Fruit fly (Drosophila melanogaster) whole organism, embryonic: Measurements from ENCODE around the gene fry.

Experiments used
- Adf1 ChIP-seq: fragments of 200-800 bp; sonication (Bioruptor generic); IDR thresholded peaks from 2 replicates; pipeline ENCODE4 v1.3.6; 2022; ENCODE audit warnings: missing biosample characterization, missing genetic modification characterization
- Atf3 ChIP-seq: fragments of 200-800 bp; sonication (Bioruptor generic); optimal IDR thresholded peaks from 3 replicates; lab custom pipeline; 2016; ENCODE audit warnings: missing biosample characterization, missing genetic modification characterization
- CG10209 ChIP-seq: fragments of 200-800 bp; sonication (Bioruptor generic); optimal IDR thresholded peaks from 3 replicates; lab custom pipeline; 2017; ENCODE audit warnings: missing biosample characterization, mild to moderate bottlenecking, missing genetic modification characterization, missing genetic modification reagents
- CG10267 ChIP-seq: fragments of 200-800 bp; sonication (Bioruptor generic); optimal IDR thresholded peaks from 2 replicates; lab custom pipeline; 2018; ENCODE audit warnings: missing biosample characterization, mild to moderate bottlenecking, missing genetic modification characterization, moderate library complexity
- CG10431 ChIP-seq: fragments of 200-800 bp; sonication (Bioruptor generic); optimal IDR thresholded peaks from 3 replicates; lab custom pipeline; 2018; ENCODE audit warnings: missing biosample characterization, mild to moderate bottlenecking, missing genetic modification characterization
- CG10543 ChIP-seq: fragments of 200-800 bp; sonication (Bioruptor generic); optimal IDR thresholded peaks from 3 replicates; lab custom pipeline; 2017; ENCODE audit warnings: missing biosample characterization, mild to moderate bottlenecking, missing genetic modification characterization, moderate library complexity
- CG11085 ChIP-seq: fragments of 200-800 bp; sonication (Bioruptor generic); IDR thresholded peaks from 2 replicates; pipeline ENCODE4 v1.3.6; 2022; ENCODE audit warnings: missing biosample characterization, missing genetic modification characterization
- CG11504 ChIP-seq: fragments of 200-800 bp; sonication (Bioruptor generic); optimal IDR thresholded peaks from 3 replicates; lab custom pipeline; 2019; ENCODE audit warnings: missing biosample characterization, mild to moderate bottlenecking, missing genetic modification characterization, moderate library complexity
- CG1233 ChIP-seq: fragments of 200-800 bp; sonication (Bioruptor generic); optimal IDR thresholded peaks from 4 replicates; lab custom pipeline; 2018; ENCODE audit warnings: missing biosample characterization, mild to moderate bottlenecking, missing genetic modification characterization
- CG12942 ChIP-seq: fragments of 200-800 bp; sonication (Bioruptor generic); optimal IDR thresholded peaks from 3 replicates; lab custom pipeline; 2016; ENCODE audit warnings: missing biosample characterization, missing genetic modification characterization
- CG13624 ChIP-seq: fragments of 200-800 bp; sonication (Bioruptor generic); optimal IDR thresholded peaks from 2 replicates; lab custom pipeline; 2016; ENCODE audit warnings: missing biosample characterization, missing genetic modification characterization
- CG17802 ChIP-seq: fragments of 200-800 bp; sonication (Bioruptor generic); optimal IDR thresholded peaks from 2 replicates; lab custom pipeline; 2018; ENCODE audit warnings: missing biosample characterization, mild to moderate bottlenecking, missing genetic modification characterization, moderate library complexity
- CG18011 ChIP-seq: fragments of 200-800 bp; sonication (Bioruptor generic); optimal IDR thresholded peaks from 2 replicates; lab custom pipeline; 2017; ENCODE audit warnings: missing biosample characterization, missing genetic modification characterization, mild to moderate bottlenecking, moderate library complexity, missing genotype
- CG18599 ChIP-seq: fragments of 200-800 bp; sonication (Bioruptor generic); optimal IDR thresholded peaks from 3 replicates; lab custom pipeline; 2017; ENCODE audit warnings: missing biosample characterization, missing genetic modification characterization, mild to moderate bottlenecking, moderate library complexity, missing genetic modification reagents
- CG30020 ChIP-seq: fragments of 200-800 bp; optimal IDR thresholded peaks from 2 replicates; lab custom pipeline; 2019; ENCODE audit warnings: missing biosample characterization, mild to moderate bottlenecking, missing genetic modification characterization, moderate library complexity
- CG42726 ChIP-seq: fragments of 200-800 bp; sonication (Bioruptor generic); IDR thresholded peaks from 2 replicates; pipeline ENCODE4 v1.3.6; 2022; ENCODE audit warnings: missing biosample characterization, missing genetic modification characterization; ENCODE audit not compliant: partially characterized antibody
- CG7372 ChIP-seq: fragments of 200-800 bp; sonication (Bioruptor generic); IDR thresholded peaks from 2 replicates; pipeline ENCODE4 v1.3.6; 2022; ENCODE audit warnings: missing biosample characterization, missing genetic modification characterization
- CG8359 ChIP-seq: fragments of 200-800 bp; sonication (Bioruptor generic); optimal IDR thresholded peaks from 2 replicates; lab custom pipeline; 2017; ENCODE audit warnings: missing biosample characterization, mild to moderate bottlenecking, missing genetic modification characterization, borderline replicate concordance
- CG8478 ChIP-seq: fragments of >200 bp; optimal IDR thresholded peaks from 2 replicates; lab custom pipeline; 2018
- CkIIα-i1 ChIP-seq: fragments of 200-800 bp; sonication (Bioruptor generic); IDR thresholded peaks from 2 replicates; pipeline ENCODE4 v1.3.6; 2022; ENCODE audit warnings: missing biosample characterization, missing genetic modification characterization
- Ets97D ChIP-seq: fragments of 200-800 bp; sonication (Bioruptor generic); optimal IDR thresholded peaks from 3 replicates; lab custom pipeline; 2016; ENCODE audit warnings: missing biosample characterization, missing genetic modification characterization
- HLHmδ ChIP-seq: fragments of 200-800 bp; sonication (Bioruptor generic); optimal IDR thresholded peaks from 2 replicates; lab custom pipeline; 2018; ENCODE audit warnings: missing biosample characterization, mild to moderate bottlenecking, missing genetic modification characterization, moderate library complexity
- HmgZ ChIP-seq: fragments of 200-800 bp; sonication (Bioruptor generic); optimal IDR thresholded peaks from 2 replicates; lab custom pipeline; 2018; ENCODE audit warnings: missing biosample characterization, mild to moderate bottlenecking, missing genetic modification characterization
- Hr3 ChIP-seq: fragments of 200-800 bp; sonication (Bioruptor generic); optimal IDR thresholded peaks from 3 replicates; lab custom pipeline; 2016; ENCODE audit warnings: missing biosample characterization, missing genetic modification characterization
- Lhr ChIP-seq: fragments of 200-800 bp; sonication (Bioruptor generic); optimal IDR thresholded peaks from 3 replicates; lab custom pipeline; 2017; ENCODE audit warnings: mild to moderate bottlenecking, missing biosample characterization, missing genetic modification reagents, missing genetic modification characterization
- Mad ChIP-seq: fragments of 200-800 bp; sonication (Bioruptor generic); optimal IDR thresholded peaks from 2 replicates; lab custom pipeline; 2016; ENCODE audit warnings: missing biosample characterization, missing genetic modification characterization
- Mrtf ChIP-seq: fragments of 200-800 bp; sonication (Bioruptor generic); IDR thresholded peaks from 3 replicates; pipeline ENCODE4 v1.3.6; 2022; ENCODE audit warnings: missing biosample characterization, missing genetic modification characterization
- NfI ChIP-seq: fragments of 200-800 bp; sonication (Bioruptor generic); optimal IDR thresholded peaks from 3 replicates; lab custom pipeline; 2018; ENCODE audit warnings: missing biosample characterization, mild to moderate bottlenecking, missing genetic modification characterization, moderate library complexity
- Side ChIP-seq: fragments of 200-800 bp; sonication (Bioruptor generic); optimal IDR thresholded peaks from 2 replicates; lab custom pipeline; 2016; ENCODE audit warnings: missing biosample characterization, missing genetic modification characterization
- Trl ChIP-seq, 3 experiments: fragments of >200 bp in 2 of 3; fragments of 200-800 bp in 1 of 3; sonication (Bioruptor generic) in 1 of 3; optimal IDR thresholded peaks; 2 replicates in 1 of 3; 3 replicates in 2 of 3; lab custom pipeline; 2016 to 2017; ENCODE audit warnings: missing biosample characterization in 1 of 3, missing genetic modification characterization in 1 of 3
- YL-1 ChIP-seq: fragments of 200-800 bp; sonication (Bioruptor generic); optimal IDR thresholded peaks from 3 replicates; lab custom pipeline; 2017; ENCODE audit warnings: missing biosample characterization, mild to moderate bottlenecking, missing genetic modification characterization
- az2 ChIP-seq: fragments of 200-800 bp; sonication (Bioruptor generic); optimal IDR thresholded peaks from 3 replicates; lab custom pipeline; 2016; ENCODE audit warnings: missing biosample characterization, missing genetic modification characterization
- dysf ChIP-seq: fragments of 200-800 bp; sonication (Bioruptor generic); IDR thresholded peaks from 3 replicates; pipeline ENCODE4 v1.3.6; 2022; ENCODE audit warnings: missing biosample characterization, missing genetic modification characterization
- fd64A ChIP-seq: fragments of 200-800 bp; sonication (Bioruptor generic); optimal IDR thresholded peaks from 3 replicates; lab custom pipeline; 2018; ENCODE audit warnings: missing biosample characterization, mild to moderate bottlenecking, missing genetic modification characterization
- gcm2 ChIP-seq: fragments of 200-800 bp; sonication (Bioruptor generic); optimal IDR thresholded peaks from 2 replicates; lab custom pipeline; 2016; ENCODE audit warnings: missing biosample characterization, missing genetic modification characterization
- kay ChIP-seq: fragments of 200-800 bp; sonication (Bioruptor generic); optimal IDR thresholded peaks from 2 replicates; lab custom pipeline; 2016; ENCODE audit warnings: missing biosample characterization, missing genetic modification characterization
- lov ChIP-seq, 2 experiments: fragments of 200-800 bp in 1 of 2; fragments of >200 bp in 1 of 2; sonication (Bioruptor generic) in 1 of 2; IDR thresholded peaks in 1 of 2; optimal IDR thresholded peaks in 1 of 2; 2 replicates in 1 of 2; 3 replicates in 1 of 2; pipeline versions ENCODE4 v1.3.6 to Lab custom; 2017 to 2022; ENCODE audit warnings: missing biosample characterization in 1 of 2, missing genetic modification characterization in 1 of 2
- maf-S ChIP-seq: fragments of 200-800 bp; sonication (Bioruptor generic); optimal IDR thresholded peaks from 2 replicates; lab custom pipeline; 2016; ENCODE audit warnings: missing biosample characterization, missing genetic modification characterization
- oc ChIP-seq: fragments of 200-800 bp; sonication (Bioruptor generic); optimal IDR thresholded peaks from 2 replicates; lab custom pipeline; 2018; ENCODE audit warnings: missing biosample characterization, mild to moderate bottlenecking, missing genetic modification characterization, moderate library complexity
- otp ChIP-seq: fragments of 200-800 bp; sonication (Bioruptor generic); IDR thresholded peaks from 3 replicates; pipeline ENCODE4, ENCODE4 v1.3.6; 2022; ENCODE audit warnings: missing biosample characterization, missing genetic modification characterization
- peb ChIP-seq: fragments of 200-800 bp; sonication (Bioruptor generic); IDR thresholded peaks from 2 replicates; pipeline ENCODE4 v1.3.6; 2022; ENCODE audit warnings: missing biosample characterization, missing genetic modification characterization
- pros ChIP-seq: fragments of 200-800 bp; sonication (Bioruptor generic); optimal IDR thresholded peaks from 3 replicates; lab custom pipeline; 2019; ENCODE audit warnings: missing biosample characterization, mild to moderate bottlenecking, missing genetic modification characterization, moderate library complexity
- repo ChIP-seq: fragments of 200-800 bp; sonication (Bioruptor generic); optimal IDR thresholded peaks from 2 replicates; lab custom pipeline; 2016; ENCODE audit warnings: missing biosample characterization, missing genetic modification characterization
- sima ChIP-seq: fragments of 200-800 bp; sonication (Bioruptor generic); optimal IDR thresholded peaks from 2 replicates; lab custom pipeline; 2016; ENCODE audit warnings: missing biosample characterization, missing genetic modification characterization
- sug ChIP-seq: fragments of 200-800 bp; optimal IDR thresholded peaks from 2 replicates; lab custom pipeline; 2019; ENCODE audit warnings: missing biosample characterization, mild to moderate bottlenecking, missing genetic modification characterization, moderate library complexity
- trem ChIP-seq: fragments of 200-800 bp; optimal IDR thresholded peaks from 3 replicates; lab custom pipeline; 2019; ENCODE audit warnings: missing biosample characterization, mild to moderate bottlenecking, missing genetic modification characterization, moderate library complexity
- wor ChIP-seq: fragments of 200-800 bp; sonication (Bioruptor generic); IDR thresholded peaks from 2 replicates; pipeline ENCODE4 v1.3.6; 2022; ENCODE audit warnings: missing biosample characterization, missing genetic modification characterization

Gene fry

DNA sequence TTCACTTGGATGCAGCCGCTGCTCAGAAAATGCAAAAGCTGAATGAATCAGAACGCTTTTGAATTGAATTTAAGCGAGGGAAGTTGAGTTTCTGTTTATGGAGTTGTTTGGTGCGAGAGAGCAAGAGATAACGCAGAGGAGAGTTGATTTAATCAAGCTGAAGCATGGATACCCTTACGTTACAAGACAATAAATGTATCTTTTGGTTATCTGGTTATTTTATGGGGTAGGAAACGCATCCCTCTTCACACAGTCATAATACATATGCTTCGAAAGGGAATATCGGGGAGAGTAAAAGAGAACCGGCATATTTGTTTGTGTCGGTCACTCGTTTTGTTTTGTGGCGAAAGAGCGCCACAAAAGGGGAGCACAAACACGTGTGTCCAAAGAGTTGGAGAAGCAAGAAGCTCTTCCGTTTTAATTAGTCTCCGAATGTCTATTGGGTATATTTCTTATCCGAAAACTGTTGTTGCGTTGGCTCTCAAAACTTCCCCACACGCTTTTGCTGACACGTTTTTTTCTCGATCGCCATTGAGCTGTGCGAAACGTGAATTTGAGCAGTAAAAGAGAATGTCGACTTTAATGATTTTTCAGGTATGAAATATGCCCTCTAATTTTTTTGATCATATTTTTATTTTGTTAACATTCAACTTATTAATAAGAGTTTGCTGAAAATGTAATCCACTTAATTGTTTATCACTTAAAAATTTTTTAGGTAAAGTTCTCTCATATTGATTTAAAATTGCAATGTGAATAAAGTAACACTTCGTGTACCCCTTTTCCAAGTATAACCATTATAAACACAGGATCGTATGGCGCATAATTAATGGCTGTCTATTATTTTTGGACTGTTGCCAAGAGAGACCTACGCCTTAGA lies 18.0 kb upstream of the fry start, which contains the start of gene Prps (continued):
- TF ChIP-seq CG7372, result peak; percentile 70
- TF ChIP-seq az2, result peak; percentile 74
- TF ChIP-seq maf-S, result peak; percentile 63
- peak; percentile 63 for TF ChIP-seq CG1233
- peak; percentile 51 for TF ChIP-seq trem
- TF ChIP-seq wor (GFP tag; lab: Robert Waterston, UW), result no peak
- peak; percentile 79 for TF ChIP-seq Side (GFP tag; lab: Kevin White, UChicago)
- TF ChIP-seq CG18599 (GFP tag; lab: Kevin White, UChicago), result peak; percentile 89
- peak; percentile 29 for TF ChIP-seq YL-1
- TF ChIP-seq peb (GFP tag; lab: Robert Waterston, UW), result peak; percentile 66
- TF ChIP-seq CG18011 (GFP tag; lab: Kevin White, UChicago), result peak; percentile 53
- peak; percentile 75 for TF ChIP-seq repo
- TF ChIP-seq CG17802 (tag; lab: Kevin White, UChicago), result peak; percentile 36
- no peak for TF ChIP-seq CkIIα-i1
- TF ChIP-seq fd64A, result peak; percentile 40
- TF ChIP-seq Mad (GFP tag; lab: Kevin White, UChicago), result peak; percentile 24
- TF ChIP-seq CG8359 (GFP tag; lab: Kevin White, UChicago), result no peak
- peak; percentile 68 for TF ChIP-seq sug (tag; lab: Kevin White, UChicago)
- no peak for TF ChIP-seq CG10431 (GFP tag; lab: Kevin White, UChicago)
- TF ChIP-seq oc (tag; lab: Kevin White, UChicago), result no peak
- TF ChIP-seq Adf1 (GFP tag; lab: Robert Waterston, UW), result peak; percentile 52; the same call in 1 of the 2 replicates
- peak; percentile 35 for TF ChIP-seq Atf3
- TF ChIP-seq dysf (GFP tag; lab: Robert Waterston, UW), result peak; percentile 83
- peak; percentile 78 for TF ChIP-seq CG11504
- TF ChIP-seq sima (GFP tag; lab: Kevin White, UChicago), result no peak
- TF ChIP-seq NfI (GFP tag; lab: Kevin White, UChicago), result peak; percentile 74
- TF ChIP-seq CG30020 (tag; lab: Kevin White, UChicago), result no peak
- TF ChIP-seq gcm2 (GFP tag; lab: Kevin White, UChicago), result peak; percentile 49
- peak; percentile 47 for TF ChIP-seq Hr3 (GFP tag; lab: Kevin White, UChicago)
- peak; percentile 79 for TF ChIP-seq HmgZ (tag; lab: Kevin White, UChicago)
- TF ChIP-seq CG10543 (GFP tag; lab: Kevin White, UChicago), result peak; percentile 51
- peak; percentile 41 for TF ChIP-seq Ets97D (GFP tag; lab: Kevin White, UChicago)
- TF ChIP-seq CG11085, result peak; percentile 56; the same call in 1 of the 2 replicates
- peak; percentile 8 for TF ChIP-seq CG10209 (GFP tag; lab: Kevin White, UChicago)
- no peak for TF ChIP-seq lov (optimal IDR thresholded peaks at IDR 0.05; lab: Kevin White, UChicago)
- TF ChIP-seq lov (GFP tag; IDR thresholded peaks at IDR 0.05; lab: Robert Waterston, UW), result peak; percentile 78; the same call in 2 of the 3 replicates
- TF ChIP-seq kay (GFP tag; lab: Kevin White, UChicago), result peak; percentile 75
- TF ChIP-seq CG13624, result peak; percentile 81
- TF ChIP-seq pros, result peak; percentile 61
- peak; percentile 78; the same call in 2 of the 3 replicates for TF ChIP-seq Mrtf (GFP tag; lab: Robert Waterston, UW)
- TF ChIP-seq Lhr (GFP tag; lab: Kevin White, UChicago), result no peak
- peak; percentile 76 to 97 for TF ChIP-seq Trl (optimal IDR thresholded peaks at IDR 0.05; lab: Kevin White, UChicago)
- peak; percentile 85 for TF ChIP-seq Trl (GFP tag; optimal IDR thresholded peaks at IDR 0.05; lab: Kevin White, UChicago)
- no peak for TF ChIP-seq HLHmδ (GFP tag; lab: Kevin White, UChicago)
- TF ChIP-seq CG10267 (tag; lab: Kevin White, UChicago), result peak; percentile 61
- TF ChIP-seq CG12942, result peak; percentile 67
- no peak for TF ChIP-seq CG8478
- peak; percentile 72; the same call in 2 of the 3 replicates for TF ChIP-seq otp (GFP tag; lab: Robert Waterston, UW)
- TF ChIP-seq CG42726 (GFP tag; lab: Robert Waterston, UW), result no peak; the same call in 1 of the 2 replicates
